Worm (Caenorhabditis elegans) whole organism, L4 larva: ENCODE results near the gene C17G10.7.

Experiments
- F10B5.3 ChIP-seq: sonication (generic microtip); optimal IDR thresholded peaks from 2 replicates; lab custom pipeline; 2016; ENCODE audit warnings: mild to moderate bottlenecking, missing genetic modification characterization, missing compliant biosample characterization
- F49E8.2 ChIP-seq: sonication (generic microtip); optimal IDR thresholded peaks from 2 replicates; lab custom pipeline; 2016; ENCODE audit warnings: missing compliant biosample characterization, mild to moderate bottlenecking, missing genetic modification characterization, borderline replicate concordance
- R02D3.7 ChIP-seq: fragments of 150-350 bp; sonication (generic microtip); optimal IDR thresholded peaks from 3 replicates; lab custom pipeline; 2014; ENCODE audit warnings: missing biosample characterization, missing genetic modification characterization
- ZK546.5 ChIP-seq, 2 experiments: sonication (generic microtip); optimal IDR thresholded peaks; 2 replicates each; lab custom pipeline; 2017; ENCODE audit warnings: missing biosample characterization in 2 of 2, missing genetic modification characterization in 2 of 2
- aha-1 ChIP-seq: fragments of 150-350 bp; peaks from one replicate; lab custom pipeline; 2014; ENCODE audit warnings: missing biosample characterization, missing genetic modification characterization
- aly-2 ChIP-seq: sonication (generic microtip); optimal IDR thresholded peaks from 2 replicates; lab custom pipeline; 2018; ENCODE audit warnings: missing biosample characterization, missing genetic modification characterization
- arid-1 ChIP-seq: fragments of 200-800 bp; sonication (Bioruptor generic); conservative IDR thresholded peaks from 2 replicates; pipeline ENCODE4 v1.3.6; 2022; ENCODE audit warnings: missing genetic modification reagents, missing genetic modification characterization, missing compliant biosample characterization
- ceh-32 ChIP-seq: sonication (generic microtip); optimal IDR thresholded peaks from 2 replicates; lab custom pipeline; 2016; ENCODE audit warnings: mild to moderate bottlenecking, missing genetic modification characterization, missing compliant biosample characterization; ENCODE audit not compliant: poor library complexity
- daf-12 ChIP-seq: fragments of 150-350 bp; optimal IDR thresholded peaks from 2 replicates; lab custom pipeline; 2014; ENCODE audit warnings: missing biosample characterization, missing genetic modification reagents, missing genetic modification characterization
- daf-16 ChIP-seq, 3 experiments: sonication (generic microtip); optimal IDR thresholded peaks; 2 replicates each; lab custom pipeline; 2016 to 2017; ENCODE audit warnings: missing genetic modification characterization in 3 of 3, missing genetic modification reagents in 3 of 3, mild to moderate bottlenecking in 2 of 3, missing compliant biosample characterization in 2 of 3, missing biosample characterization in 1 of 3, moderate library complexity in 1 of 3
- daf-19 ChIP-seq: fragments of 200-800 bp; sonication (Bioruptor generic); conservative IDR thresholded peaks from 2 replicates; pipeline ENCODE4 v1.3.6; 2022; ENCODE audit warnings: missing genetic modification characterization, missing compliant biosample characterization
- daf-8 ChIP-seq: fragments of 200-800 bp; sonication (Bioruptor generic); IDR thresholded peaks from 2 replicates; pipeline ENCODE4 v1.3.6; 2022; ENCODE audit warnings: missing genetic modification characterization, missing compliant biosample characterization
- dmd-6 ChIP-seq: fragments of 200-800 bp; sonication (Bioruptor generic); IDR thresholded peaks from 2 replicates; pipeline ENCODE4 v1.3.6; 2022; ENCODE audit warnings: missing genetic modification reagents, missing genetic modification characterization, missing compliant biosample characterization
- dmd-8 ChIP-seq: fragments of 200-800 bp; sonication (Bioruptor generic); IDR thresholded peaks from 2 replicates; pipeline ENCODE4 v1.3.6; 2022; ENCODE audit warnings: missing genetic modification characterization, missing compliant biosample characterization
- dpl-1 ChIP-seq: fragments of 150-350 bp; optimal IDR thresholded peaks from 2 replicates; lab custom pipeline; 2014; ENCODE audit warnings: missing biosample characterization, missing genetic modification reagents, missing genetic modification characterization
- dve-1 ChIP-seq: sonication (generic microtip); optimal IDR thresholded peaks from 2 replicates; lab custom pipeline; 2017; ENCODE audit warnings: antibody characterized with exemption, mild to moderate bottlenecking, missing genetic modification characterization, missing compliant biosample characterization; ENCODE audit not compliant: insufficient read depth
- egl-43 ChIP-seq: fragments of 200-800 bp; sonication (Bioruptor generic); IDR thresholded peaks from 2 replicates; pipeline ENCODE4 v1.3.6; 2022; ENCODE audit warnings: missing genetic modification reagents, missing genetic modification characterization, missing compliant biosample characterization
- fkh-10 ChIP-seq: fragments of 150-350 bp; optimal IDR thresholded peaks from 2 replicates; lab custom pipeline; 2014; ENCODE audit warnings: missing biosample characterization, missing genetic modification reagents, missing genetic modification characterization
- gei-8 ChIP-seq: fragments of 200-800 bp; sonication (Bioruptor generic); optimal IDR thresholded peaks from 2 replicates; lab custom pipeline; 2018; ENCODE audit warnings: mild to moderate bottlenecking, missing genetic modification characterization, missing compliant biosample characterization
- hif-1 ChIP-seq, 2 experiments: sonication (generic microtip); optimal IDR thresholded peaks; 2 replicates each; lab custom pipeline; 2016 to 2017; ENCODE audit warnings: missing compliant biosample characterization in 2 of 2, missing genetic modification characterization in 2 of 2, missing genetic modification reagents in 2 of 2, missing genotype in 2 of 2, mild to moderate bottlenecking in 1 of 2
- hlh-11 ChIP-seq: fragments of 200-800 bp; sonication (Bioruptor generic); optimal IDR thresholded peaks from 2 replicates; lab custom pipeline; 2018; ENCODE audit warnings: mild to moderate bottlenecking, missing genetic modification characterization, missing compliant biosample characterization
- hmg-1.1 ChIP-seq: fragments of 200-800 bp; sonication (Bioruptor generic); IDR thresholded peaks from 2 replicates; pipeline ENCODE4 v1.3.6; 2022; ENCODE audit warnings: missing genetic modification reagents, missing genetic modification characterization, missing compliant biosample characterization
- jun-1 ChIP-seq: fragments of 150-350 bp; optimal IDR thresholded peaks from 2 replicates; lab custom pipeline; 2014; ENCODE audit warnings: missing biosample characterization, missing genetic modification reagents, missing genetic modification characterization
- lim-7 ChIP-seq: fragments of 200-800 bp; sonication (Bioruptor generic); IDR thresholded peaks from 2 replicates; pipeline ENCODE4 v1.3.6; 2022; ENCODE audit warnings: missing genetic modification characterization, missing compliant biosample characterization
- lin-1 ChIP-seq: fragments of 200-800 bp; sonication (Bioruptor generic); IDR thresholded peaks from 2 replicates; pipeline ENCODE4 v1.3.6; 2022; ENCODE audit warnings: missing genetic modification reagents, missing genetic modification characterization, missing compliant biosample characterization
- lin-13 ChIP-seq: fragments of 150-350 bp; optimal IDR thresholded peaks from 2 replicates; lab custom pipeline; 2014; ENCODE audit warnings: missing biosample characterization, missing genetic modification reagents, missing genetic modification characterization
- lin-15B ChIP-seq: fragments of 150-350 bp; sonication (generic microtip); optimal IDR thresholded peaks from 3 replicates; lab custom pipeline; 2014; ENCODE audit warnings: missing biosample characterization, missing genetic modification characterization
- lir-3 ChIP-seq: sonication (generic microtip); optimal IDR thresholded peaks from 2 replicates; lab custom pipeline; 2016; ENCODE audit warnings: mild to moderate bottlenecking, missing genetic modification characterization, missing compliant biosample characterization
- madf-9 ChIP-seq: fragments of 200-800 bp; sonication (Bioruptor generic); conservative IDR thresholded peaks from 2 replicates; pipeline ENCODE4 v1.3.6; 2022; ENCODE audit warnings: missing genetic modification reagents, missing genetic modification characterization, missing compliant biosample characterization
- mdl-1 ChIP-seq, 2 experiments: fragments of 150-350 bp in 1 of 2; sonication (generic microtip) in 1 of 2; optimal IDR thresholded peaks; 2 replicates each; lab custom pipeline; 2014 to 2017; ENCODE audit warnings: missing biosample characterization in 2 of 2, missing genetic modification characterization in 2 of 2
- mdt-29 ChIP-seq: fragments of 200-800 bp; sonication (Bioruptor generic); IDR thresholded peaks from 2 replicates; pipeline ENCODE4 v1.3.6; 2022; ENCODE audit warnings: missing genetic modification reagents, missing genetic modification characterization, missing compliant biosample characterization
- mxl-3 ChIP-seq: fragments of 200-800 bp; sonication (Bioruptor generic); optimal IDR thresholded peaks from 2 replicates; lab custom pipeline; 2018; ENCODE audit warnings: mild to moderate bottlenecking, missing genetic modification characterization, missing compliant biosample characterization
- nhr-10 ChIP-seq: fragments of 150-350 bp; optimal IDR thresholded peaks from 2 replicates; lab custom pipeline; 2014; ENCODE audit warnings: missing biosample characterization, missing genetic modification characterization
- nhr-102 ChIP-seq: sonication (generic microtip); optimal IDR thresholded peaks from 2 replicates; lab custom pipeline; 2016; ENCODE audit warnings: mild to moderate bottlenecking, missing genetic modification characterization, moderate library complexity, missing compliant biosample characterization
- nhr-237 ChIP-seq: sonication (generic microtip); optimal IDR thresholded peaks from 2 replicates; lab custom pipeline; 2017; ENCODE audit warnings: missing biosample characterization, missing genetic modification characterization
- nhr-25 ChIP-seq: sonication (generic microtip); optimal IDR thresholded peaks from 2 replicates; lab custom pipeline; 2017; ENCODE audit warnings: missing genetic modification characterization, mild to moderate bottlenecking, missing compliant biosample characterization, antibody characterized with exemption, moderate library complexity, borderline replicate concordance; ENCODE audit not compliant: insufficient read depth
- nhr-76 ChIP-seq: fragments of 150-350 bp; optimal IDR thresholded peaks from 2 replicates; lab custom pipeline; 2014; ENCODE audit warnings: missing biosample characterization, missing genetic modification characterization
- nhr-77 ChIP-seq: fragments of 150-350 bp; optimal IDR thresholded peaks from 2 replicates; lab custom pipeline; 2014; ENCODE audit warnings: missing biosample characterization, missing genetic modification characterization
- php-3 ChIP-seq: fragments of 200-800 bp; sonication (Bioruptor generic); IDR thresholded peaks from 2 replicates; pipeline ENCODE4 v1.3.6; 2022; ENCODE audit warnings: missing genetic modification reagents, missing genetic modification characterization, missing compliant biosample characterization
- pqm-1 ChIP-seq: sonication (generic microtip); optimal IDR thresholded peaks from 2 replicates; lab custom pipeline; 2017; ENCODE audit warnings: missing biosample characterization, missing genetic modification characterization
- rbr-2 ChIP-seq: sonication (generic microtip); optimal IDR thresholded peaks from 2 replicates; lab custom pipeline; 2016; ENCODE audit warnings: missing genotype, missing genetic modification characterization, missing compliant biosample characterization
- saeg-2 ChIP-seq: fragments of 200-800 bp; sonication (Bioruptor generic); IDR thresholded peaks from 2 replicates; pipeline ENCODE4 v1.3.6; 2022; ENCODE audit warnings: missing genetic modification reagents, missing genetic modification characterization, missing compliant biosample characterization
- sdz-12 ChIP-seq: fragments of 200-800 bp; sonication (Bioruptor generic); optimal IDR thresholded peaks from 2 replicates; lab custom pipeline; 2018; ENCODE audit warnings: mild to moderate bottlenecking, missing genetic modification characterization, missing compliant biosample characterization
- set-16 ChIP-seq: fragments of 200-800 bp; sonication (Bioruptor generic); IDR thresholded peaks from 2 replicates; pipeline ENCODE4 v1.3.6; 2022; ENCODE audit warnings: missing genetic modification reagents, missing genetic modification characterization, missing compliant biosample characterization
- spr-1 ChIP-seq: sonication (generic microtip); optimal IDR thresholded peaks from 2 replicates; lab custom pipeline; 2016; ENCODE audit warnings: mild to moderate bottlenecking, missing genetic modification characterization, missing compliant biosample characterization
- unc-62 ChIP-seq, 3 experiments: fragments of 150-350 bp in 1 of 3; sonication (generic microtip); optimal IDR thresholded peaks in 2 of 3; peaks in 1 of 3; 1 replicate in 1 of 3; 2 replicates in 2 of 3; lab custom pipeline; 2014 to 2017; ENCODE audit warnings: missing biosample characterization in 3 of 3, missing genetic modification characterization in 3 of 3, missing genetic modification reagents in 3 of 3, missing genotype in 1 of 3
- vab-7 ChIP-seq: fragments of 200-800 bp; sonication (Bioruptor generic); IDR thresholded peaks from 2 replicates; pipeline ENCODE4 v1.3.6; 2022; ENCODE audit warnings: missing genetic modification reagents, missing genetic modification characterization, missing compliant biosample characterization
- zag-1 ChIP-seq: fragments of 150-350 bp; optimal IDR thresholded peaks from 2 replicates; lab custom pipeline; 2014; ENCODE audit warnings: missing biosample characterization, missing genetic modification characterization
- zfp-2 ChIP-seq: sonication (generic microtip); optimal IDR thresholded peaks from 2 replicates; lab custom pipeline; 2016; ENCODE audit warnings: mild to moderate bottlenecking, missing genetic modification characterization, missing compliant biosample characterization
- zip-11 ChIP-seq: fragments of 200-800 bp; sonication (Bioruptor generic); IDR thresholded peaks from 2 replicates; pipeline ENCODE4 v1.3.6; 2022; ENCODE audit warnings: missing genetic modification characterization, missing compliant biosample characterization
- zip-2 ChIP-seq: fragments of 150-350 bp; optimal IDR thresholded peaks from 2 replicates; lab custom pipeline; 2014; ENCODE audit warnings: missing biosample characterization, missing genetic modification characterization

The C17G10.7 gene

DNA sequence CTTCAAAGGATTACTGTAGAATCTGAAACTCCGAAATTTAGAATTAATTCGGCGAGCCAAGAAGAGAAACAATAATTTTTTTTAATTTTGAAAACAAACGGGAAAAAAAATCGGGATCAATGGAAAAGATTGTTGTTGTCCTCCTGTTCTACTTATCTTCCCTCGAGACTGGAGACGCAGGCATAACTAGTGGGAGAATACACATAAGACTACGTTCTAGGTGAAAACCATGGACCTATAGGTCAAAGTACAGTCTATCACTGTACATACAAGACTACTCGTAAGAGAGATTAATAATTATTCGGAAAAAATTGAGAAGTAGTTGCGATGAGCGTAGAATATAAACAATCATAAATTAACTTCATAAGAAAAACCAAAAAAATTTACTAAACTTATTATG lies 11.6 kb upstream of the C17G10.7 start, which contains the start of gene dhs-6 (continued):
- TF ChIP-seq R02D3.7 (tag; lab: Kevin White, UChicago) (no peak), nhr-77 (tag; lab: Kevin White, UChicago) (no peak), hmg-1.1 (no peak), mdt-29 (no peak), hlh-11 (tag; lab: Kevin White, UChicago) (no peak), fkh-10 (GFP tag; lab: Kevin White, UChicago) (no peak), spr-1 (tag; lab: Kevin White, UChicago) (peak; percentile 17), aha-1 (peak; percentile 37), F10B5.3 (no peak), saeg-2 (GFP tag; lab: Robert Waterston, UW) (no peak), hif-1 (tag; optimal IDR thresholded peaks at IDR 0.05; lab: Kevin White, UChicago) (no peak), zip-2 (no peak), daf-16 (GFP tag; optimal IDR thresholded peaks at IDR 0.05; lab: Kevin White, UChicago) (no peak), daf-16 (tag; optimal IDR thresholded peaks at IDR 0.05; lab: Kevin White, UChicago) (peak; percentile 65), rbr-2 (tag; lab: Kevin White, UChicago) (no peak), lin-15B (tag; lab: Kevin White, UChicago) (no peak), nhr-10 (tag; lab: Kevin White, UChicago) (no peak), jun-1 (tag; lab: Kevin White, UChicago) (no peak), F49E8.2 (tag; lab: Kevin White, UChicago) (no peak), dve-1 (peak; percentile 47), gei-8 (no peak), set-16 (GFP tag; lab: Robert Waterston, UW) (no peak), nhr-76 (tag; lab: Kevin White, UChicago) (no peak), dpl-1 (GFP tag; lab: Kevin White, UChicago) (no peak), lin-13 (GFP tag; lab: Kevin White, UChicago) (no peak), zfp-2 (tag; lab: Kevin White, UChicago) (no peak), ceh-32 (tag; lab: Kevin White, UChicago) (no peak), arid-1 (GFP tag; lab: Robert Waterston, UW) (no peak), lir-3 (no peak), ZK546.5 (tag; optimal IDR thresholded peaks at IDR 0.05; lab: Kevin White, UChicago) (no peak), vab-7 (GFP tag; lab: Robert Waterston, UW) (no peak), nhr-102 (tag; lab: Kevin White, UChicago) (no peak), sdz-12 (GFP tag; lab: Kevin White, UChicago) (no peak), lin-1 (GFP tag; lab: Robert Waterston, UW) (no peak), aly-2 (tag; lab: Kevin White, UChicago) (no peak), dmd-8 (GFP tag; lab: Robert Waterston, UW) (no peak), mxl-3 (GFP tag; lab: Kevin White, UChicago) (no peak), dmd-6 (no peak)

DNA sequence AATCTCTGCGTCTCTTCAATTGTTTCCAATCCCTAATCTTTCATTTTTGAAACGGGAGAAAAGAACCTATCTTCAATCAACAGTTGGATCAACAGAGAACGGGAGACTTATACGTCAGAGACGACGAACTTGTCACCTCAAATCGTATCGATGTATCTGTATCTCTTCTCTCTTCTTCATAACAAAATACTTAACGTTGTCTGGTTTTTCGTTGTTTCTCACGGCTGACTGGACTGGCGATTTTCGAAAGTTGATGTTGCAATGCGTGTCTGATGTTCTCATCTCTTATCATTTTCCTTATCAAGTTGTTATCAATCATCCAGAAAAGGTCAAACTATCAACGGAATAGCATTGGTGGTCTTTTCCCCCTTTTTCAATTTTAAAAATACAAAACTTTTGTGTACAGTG lies 2.1 kb downstream of the C17G10.7 start:
- TF ChIP-seq lim-7, result no peak
- no peak for TF ChIP-seq zip-11 (GFP tag; lab: Robert Waterston, UW)
- no peak for TF ChIP-seq madf-9 (GFP tag; lab: Robert Waterston, UW)
- peak; percentile 27 to 84 for TF ChIP-seq mdl-1 (tag; optimal IDR thresholded peaks at IDR 0.05; lab: Kevin White, UChicago)
- peak; percentile 21 for TF ChIP-seq nhr-237
- peak; percentile 62 for TF ChIP-seq pqm-1 (tag; lab: Kevin White, UChicago)
- TF ChIP-seq egl-43, result no peak
- TF ChIP-seq hmg-1.1, result no peak
- TF ChIP-seq daf-19, result no peak
- no peak for TF ChIP-seq jun-1 (tag; lab: Kevin White, UChicago)
- TF ChIP-seq daf-8 (GFP tag; lab: Robert Waterston, UW), result no peak
- TF ChIP-seq nhr-25 (tag; lab: Kevin White, UChicago), result no peak
- no peak for TF ChIP-seq zfp-2 (tag; lab: Kevin White, UChicago)
- TF ChIP-seq php-3, result peak; percentile 41; the same call in 1 of the 2 replicates
- TF ChIP-seq zag-1 (tag; lab: Kevin White, UChicago), result no peak
- peak in 1 of 2 experiments; percentile 98 for TF ChIP-seq unc-62 (GFP tag; optimal IDR thresholded peaks at IDR 0.05 in 1 of 2; lab: Kevin White, UChicago)
- TF ChIP-seq unc-62 (tag; optimal IDR thresholded peaks at IDR 0.05; lab: Kevin White, UChicago), result no peak
- no peak for TF ChIP-seq saeg-2 (GFP tag; lab: Robert Waterston, UW)
- TF ChIP-seq daf-12, result no peak
